Worm (Caenorhabditis elegans): Measurements from ENCODE around the gene abts-2.

abts-2 gene

ce11 chrX:11628580-11628979 is 43.1 kb downstream of the abts-2 start, which contains the start of gene spp-30:
spp-30 (minus strand) TSS chrX:11628680.
- TF ChIP-seq dox-1 (GFP tag; IDR thresholded peaks at IDR 0.05), result no peak
- TF ChIP-seq lsy-27 (tag; optimal IDR thresholded peaks at IDR 0.05; ENCODE audit: borderline replicate concordance, insufficient read depth), result no peak
- TF ChIP-seq B0336.3 (GFP tag; IDR thresholded peaks at IDR 0.05), result no peak
- no peak for TF ChIP-seq egl-18 (GFP tag; IDR thresholded peaks at IDR 0.05)
- TF ChIP-seq zim-3 (tag; optimal IDR thresholded peaks at IDR 0.05), result no peak
- no peak for TF ChIP-seq ztf-25 (GFP tag; IDR thresholded peaks at IDR 0.05)
- no peak for TF ChIP-seq rcor-1 (GFP tag; IDR thresholded peaks at IDR 0.05)
- TF ChIP-seq hsf-1 (GFP tag; IDR thresholded peaks at IDR 0.05), result no peak

ce11 chrX:11630499-11630898 is 45.0 kb downstream of the abts-2 start:
- no peak for TF ChIP-seq xnd-1 (tag; optimal IDR thresholded peaks at IDR 0.05)
- no peak for TF ChIP-seq snpc-3.4 (tag; optimal IDR thresholded peaks at IDR 0.05)
- no peak for TF ChIP-seq madf-10 (tag; optimal IDR thresholded peaks at IDR 0.05)

ce11 chrX:11632107-11632506 is 46.6 kb downstream of the abts-2 start, which contains the start of gene sto-6:
sto-6 (plus strand) TSS chrX:11632407.
- TF ChIP-seq him-1 (tag; optimal IDR thresholded peaks at IDR 0.05), result no peak
- no peak for TF ChIP-seq die-1 (tag; optimal IDR thresholded peaks at IDR 0.05)
- no peak for TF ChIP-seq mcd-1 (GFP tag; IDR thresholded peaks at IDR 0.05)
- no peak for TF ChIP-seq nhr-179 (tag; optimal IDR thresholded peaks at IDR 0.05)
- no peak for TF ChIP-seq athp-1 (tag; optimal IDR thresholded peaks at IDR 0.05)
- no peak for TF ChIP-seq C06A6.2 (GFP tag; conservative IDR thresholded peaks at IDR 0.05)
- no peak for TF ChIP-seq snpc-1.3 (tag; optimal IDR thresholded peaks at IDR 0.05; ENCODE audit: insufficient read depth)
- no peak for TF ChIP-seq egrh-3 (GFP tag; IDR thresholded peaks at IDR 0.05)
- TF ChIP-seq hmg-20 (GFP tag; IDR thresholded peaks at IDR 0.05), result no peak
- TF ChIP-seq lin-40 (tag; optimal IDR thresholded peaks at IDR 0.05), result no peak

- no peak for TF ChIP-seq nfya-2 (GFP tag; IDR thresholded peaks at IDR 0.05)
- no peak for TF ChIP-seq repo-1 (tag; optimal IDR thresholded peaks at IDR 0.05)
- no peak for TF ChIP-seq xnd-1 (tag; optimal IDR thresholded peaks at IDR 0.05)
- TF ChIP-seq cebp-1 (GFP tag; IDR thresholded peaks at IDR 0.05), result no peak
- TF ChIP-seq cebp-1 (tag; optimal IDR thresholded peaks at IDR 0.05), result no peak
- no peak for TF ChIP-seq B0336.3 (GFP tag; IDR thresholded peaks at IDR 0.05)
- no peak for TF ChIP-seq Y67H2A.10 (GFP tag; conservative IDR thresholded peaks at IDR 0.05)
- TF ChIP-seq tbx-9 (tag; optimal IDR thresholded peaks at IDR 0.05; ENCODE audit: borderline replicate concordance), result no peak
- no peak for TF ChIP-seq unc-130 (GFP tag; optimal IDR thresholded peaks at IDR 0.05)
- no peak for TF ChIP-seq B0019.2 (GFP tag; conservative IDR thresholded peaks at IDR 0.05)
- no peak for TF ChIP-seq gei-17 (GFP tag; optimal IDR thresholded peaks at IDR 0.05)
Observed at ce11 chrX:11633278-11633677, 47.8 kb downstream of the abts-2 start.

ce11 chrX:11637721-11638120 is 52.2 kb downstream of the abts-2 start:
- TF ChIP-seq unc-130 (GFP tag; optimal IDR thresholded peaks at IDR 0.05), result no peak
- no peak for TF ChIP-seq Y53G8AR.9 (GFP tag; conservative IDR thresholded peaks at IDR 0.05)
- no peak for TF ChIP-seq fkh-3 (tag; optimal IDR thresholded peaks at IDR 0.05)
- no peak for TF ChIP-seq ceh-58 (GFP tag; IDR thresholded peaks at IDR 0.05)
- TF ChIP-seq rpc-1 (optimal IDR thresholded peaks at IDR 0.05), result no peak
- TF ChIP-seq rpc-1 (tag; optimal IDR thresholded peaks at IDR 0.05), result no peak
- TF ChIP-seq ceh-27 (GFP tag; optimal IDR thresholded peaks at IDR 0.05), result no peak
- no peak for TF ChIP-seq nfya-2 (GFP tag; IDR thresholded peaks at IDR 0.05)
- TF ChIP-seq ztf-22 (GFP tag; optimal IDR thresholded peaks at IDR 0.05), result no peak
- no peak for TF ChIP-seq ceh-100 (GFP tag; IDR thresholded peaks at IDR 0.05)
- no peak for TF ChIP-seq lir-1 (GFP tag; conservative IDR thresholded peaks at IDR 0.05)
- no peak for TF ChIP-seq tbx-9 (tag; optimal IDR thresholded peaks at IDR 0.05; ENCODE audit: borderline replicate concordance)
- no peak for TF ChIP-seq mcd-1 (GFP tag; IDR thresholded peaks at IDR 0.05)
